Worm (Caenorhabditis elegans): Measurements from ENCODE around the gene C01G5.9.

Gene C01G5.9

DNA sequence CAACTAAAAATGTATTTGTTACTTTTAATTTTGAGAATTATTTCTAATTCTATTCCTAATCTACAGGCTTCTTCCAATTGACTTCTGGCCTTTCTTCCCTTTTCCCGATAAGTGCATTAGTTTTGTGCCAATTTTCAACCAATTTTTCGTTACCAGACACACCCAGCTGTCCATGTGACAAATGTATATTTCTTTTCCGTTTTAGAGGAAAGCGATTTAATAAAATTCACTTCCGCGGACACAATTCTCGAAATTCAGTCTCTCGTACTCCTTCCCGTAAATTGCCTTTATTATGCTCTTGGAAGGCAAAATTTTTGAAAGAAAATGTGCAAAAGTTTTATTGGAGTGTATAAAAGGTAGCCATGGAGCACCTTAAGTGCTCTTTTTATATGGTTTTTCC lies 23.3 kb downstream of the C01G5.9 start:
- no peak for TF ChIP-seq tbx-37 (GFP tag; conservative IDR thresholded peaks at IDR 0.05)
- no peak for TF ChIP-seq hmbx-1 (tag; optimal IDR thresholded peaks at IDR 0.05)
- no peak for TF ChIP-seq tbx-11 (GFP tag; IDR thresholded peaks at IDR 0.05)
- TF ChIP-seq flt-1 (GFP tag; IDR thresholded peaks at IDR 0.05): no peak

DNA sequence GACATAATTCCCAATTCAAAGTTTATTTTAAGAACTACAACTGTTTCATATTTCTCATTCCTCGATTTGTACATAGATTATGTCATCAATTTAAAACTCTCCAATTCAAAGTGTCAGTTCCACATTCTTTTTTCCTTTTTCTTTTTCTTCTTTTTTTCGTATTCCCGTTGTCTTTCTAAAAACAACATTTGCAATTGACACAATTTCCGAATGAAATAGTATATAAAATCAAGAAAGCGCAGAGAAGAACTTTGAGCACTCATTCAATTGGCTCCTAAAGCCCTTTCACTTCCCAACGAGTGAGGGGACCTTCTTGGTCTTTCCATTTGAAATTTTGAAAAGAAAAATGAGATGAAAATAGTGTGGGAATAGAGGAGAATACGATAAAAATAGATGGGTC lies 27.7 kb downstream of the C01G5.9 start:
- TF ChIP-seq hmg-4 (GFP tag; optimal IDR thresholded peaks at IDR 0.05) (no peak), hmbx-1 (tag; optimal IDR thresholded peaks at IDR 0.05) (no peak), flt-1 (GFP tag; IDR thresholded peaks at IDR 0.05) (no peak), ceh-13 (GFP tag; optimal IDR thresholded peaks at IDR 0.05) (no peak), B0310.2 (tag; optimal IDR thresholded peaks at IDR 0.05) (no peak), tbx-11 (GFP tag; IDR thresholded peaks at IDR 0.05) (no peak), hnd-1 (tag; optimal IDR thresholded peaks at IDR 0.05) (no peak), scrt-1 (GFP tag; IDR thresholded peaks at IDR 0.05) (no peak), pes-1 (GFP tag; IDR thresholded peaks at IDR 0.05) (no peak), F13C5.2 (tag; optimal IDR thresholded peaks at IDR 0.05) (no peak), tra-4 (tag; optimal IDR thresholded peaks at IDR 0.05) (no peak), aly-1 (tag; optimal IDR thresholded peaks at IDR 0.05) (no peak), ama-1 (optimal IDR thresholded peaks at IDR 0.05) (no peak), ceh-36 (tag; optimal IDR thresholded peaks at IDR 0.05) (no peak)

DNA sequence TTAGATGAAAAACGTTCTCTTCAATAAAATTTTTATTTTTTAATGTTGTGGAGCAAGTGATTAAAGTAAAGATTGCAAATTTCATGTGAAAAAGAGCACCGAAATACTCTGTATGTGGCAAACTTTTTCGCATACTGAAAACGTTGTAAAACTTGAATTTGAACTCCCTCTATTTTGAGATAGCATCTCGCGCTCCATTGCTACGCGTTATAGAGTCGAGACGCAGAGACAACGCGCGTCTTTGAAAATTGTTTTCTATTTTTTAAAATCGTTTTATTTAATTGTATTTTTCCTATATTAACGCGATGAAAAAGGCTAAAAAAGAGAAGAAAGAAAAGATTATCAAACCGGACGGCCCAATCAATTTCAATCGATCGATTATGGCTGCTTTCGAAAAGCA lies 28.9 kb downstream of the C01G5.9 start, which contains the start of gene fan-1:
Gene fan-1, plus strand, starts transcription at position 78 of the 400 bp plus-strand sequence.
- TF ChIP-seq F13C5.2 (tag; optimal IDR thresholded peaks at IDR 0.05) (no peak), scrt-1 (GFP tag; IDR thresholded peaks at IDR 0.05) (no peak), tra-4 (tag; optimal IDR thresholded peaks at IDR 0.05) (no peak), hmg-4 (GFP tag; optimal IDR thresholded peaks at IDR 0.05) (no peak), aly-1 (tag; optimal IDR thresholded peaks at IDR 0.05) (no peak), ama-1 (optimal IDR thresholded peaks at IDR 0.05) (no peak), flt-1 (GFP tag; IDR thresholded peaks at IDR 0.05) (no peak), ceh-36 (tag; optimal IDR thresholded peaks at IDR 0.05) (no peak), hnd-1 (tag; optimal IDR thresholded peaks at IDR 0.05) (no peak), pes-1 (GFP tag; IDR thresholded peaks at IDR 0.05) (no peak), ets-7 (tag; optimal IDR thresholded peaks at IDR 0.05) (no peak), ceh-13 (GFP tag; optimal IDR thresholded peaks at IDR 0.05) (no peak), sea-1 (GFP tag; conservative IDR thresholded peaks at IDR 0.05) (no peak), tbx-11 (GFP tag; IDR thresholded peaks at IDR 0.05) (no peak)

ce11 chrIV:6551359-6552031 lies 31.8 kb downstream of the C01G5.9 start:
- peak; percentile 19 for TF ChIP-seq ceh-36 (tag; optimal IDR thresholded peaks at IDR 0.05)

DNA sequence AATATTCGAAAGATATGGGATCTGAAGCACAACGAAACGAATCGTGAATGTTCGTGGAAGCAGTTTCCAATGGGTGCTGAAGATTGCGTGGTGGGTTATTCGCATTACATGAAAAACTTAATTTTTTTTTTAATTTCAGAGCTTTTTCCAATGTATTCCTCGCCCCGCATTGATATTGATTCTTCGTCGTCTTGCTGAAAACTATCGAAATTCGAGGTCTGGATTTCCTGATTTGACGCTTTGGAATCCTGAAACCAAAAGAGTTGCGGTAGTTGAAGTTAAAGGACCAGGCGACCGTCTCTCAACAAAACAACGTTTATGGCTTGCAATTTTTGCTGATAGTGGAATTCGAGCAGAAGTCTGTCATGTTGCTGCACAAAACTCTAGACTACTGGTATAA lies 32.3 kb downstream of the C01G5.9 start:
- TF ChIP-seq ama-1 (optimal IDR thresholded peaks at IDR 0.05): no peak
- TF ChIP-seq scrt-1 (GFP tag; IDR thresholded peaks at IDR 0.05): no peak
- TF ChIP-seq tra-4 (tag; optimal IDR thresholded peaks at IDR 0.05): no peak
- no peak for TF ChIP-seq aly-1 (tag; optimal IDR thresholded peaks at IDR 0.05)
- TF ChIP-seq ets-7 (tag; optimal IDR thresholded peaks at IDR 0.05): no peak
- TF ChIP-seq sea-1 (GFP tag; conservative IDR thresholded peaks at IDR 0.05): no peak
- TF ChIP-seq hnd-1 (tag; optimal IDR thresholded peaks at IDR 0.05): no peak
- no peak for TF ChIP-seq ceh-13 (GFP tag; optimal IDR thresholded peaks at IDR 0.05)
- TF ChIP-seq ceh-36 (tag; optimal IDR thresholded peaks at IDR 0.05): no peak
- TF ChIP-seq hmg-4 (GFP tag; optimal IDR thresholded peaks at IDR 0.05): no peak
- no peak for TF ChIP-seq F13C5.2 (tag; optimal IDR thresholded peaks at IDR 0.05)
- no peak for TF ChIP-seq flt-1 (GFP tag; IDR thresholded peaks at IDR 0.05)
- TF ChIP-seq tbx-11 (GFP tag; IDR thresholded peaks at IDR 0.05): no peak
- TF ChIP-seq hmbx-1 (tag; optimal IDR thresholded peaks at IDR 0.05): no peak
- no peak for TF ChIP-seq tbx-37 (GFP tag; conservative IDR thresholded peaks at IDR 0.05)
- no peak for TF ChIP-seq B0310.2 (tag; optimal IDR thresholded peaks at IDR 0.05)
- TF ChIP-seq pes-1 (GFP tag; IDR thresholded peaks at IDR 0.05): no peak

DNA sequence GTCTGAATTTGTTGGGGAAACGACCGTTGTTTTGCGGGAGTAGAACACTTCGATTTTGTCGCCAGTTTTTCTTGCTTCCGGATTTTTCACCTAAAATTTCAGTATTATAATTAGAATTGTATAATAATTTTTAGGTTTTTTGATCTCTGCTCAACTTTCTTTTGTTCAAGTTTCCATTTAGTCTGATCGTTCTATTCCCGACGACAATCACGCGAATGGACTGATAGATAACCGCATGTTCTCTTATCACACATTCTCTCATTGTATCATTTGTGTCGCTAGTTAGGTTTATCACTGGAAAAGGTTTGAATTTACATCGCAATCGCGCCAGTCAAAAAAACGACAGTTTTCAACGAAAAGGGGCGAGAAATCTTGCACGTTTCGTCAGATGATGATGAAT lies 35.2 kb downstream of the C01G5.9 start:
- no peak for TF ChIP-seq hmbx-1 (tag; optimal IDR thresholded peaks at IDR 0.05)
- TF ChIP-seq tra-4 (tag; optimal IDR thresholded peaks at IDR 0.05): no peak
- TF ChIP-seq ets-7 (tag; optimal IDR thresholded peaks at IDR 0.05): no peak
- TF ChIP-seq B0310.2 (tag; optimal IDR thresholded peaks at IDR 0.05): no peak
- TF ChIP-seq pes-1 (GFP tag; IDR thresholded peaks at IDR 0.05): no peak
- TF ChIP-seq scrt-1 (GFP tag; IDR thresholded peaks at IDR 0.05): no peak
- TF ChIP-seq flt-1 (GFP tag; IDR thresholded peaks at IDR 0.05): no peak
- no peak for TF ChIP-seq ama-1 (optimal IDR thresholded peaks at IDR 0.05)
- TF ChIP-seq tbx-37 (GFP tag; conservative IDR thresholded peaks at IDR 0.05): no peak
- no peak for TF ChIP-seq ceh-36 (tag; optimal IDR thresholded peaks at IDR 0.05)
- no peak for TF ChIP-seq F13C5.2 (tag; optimal IDR thresholded peaks at IDR 0.05)
- no peak for TF ChIP-seq tbx-11 (GFP tag; IDR thresholded peaks at IDR 0.05)
- no peak for TF ChIP-seq hmg-4 (GFP tag; optimal IDR thresholded peaks at IDR 0.05)
- no peak for TF ChIP-seq hnd-1 (tag; optimal IDR thresholded peaks at IDR 0.05)
- no peak for TF ChIP-seq ceh-13 (GFP tag; optimal IDR thresholded peaks at IDR 0.05)
- no peak for TF ChIP-seq aly-1 (tag; optimal IDR thresholded peaks at IDR 0.05)
- no peak for TF ChIP-seq sea-1 (GFP tag; conservative IDR thresholded peaks at IDR 0.05)

DNA sequence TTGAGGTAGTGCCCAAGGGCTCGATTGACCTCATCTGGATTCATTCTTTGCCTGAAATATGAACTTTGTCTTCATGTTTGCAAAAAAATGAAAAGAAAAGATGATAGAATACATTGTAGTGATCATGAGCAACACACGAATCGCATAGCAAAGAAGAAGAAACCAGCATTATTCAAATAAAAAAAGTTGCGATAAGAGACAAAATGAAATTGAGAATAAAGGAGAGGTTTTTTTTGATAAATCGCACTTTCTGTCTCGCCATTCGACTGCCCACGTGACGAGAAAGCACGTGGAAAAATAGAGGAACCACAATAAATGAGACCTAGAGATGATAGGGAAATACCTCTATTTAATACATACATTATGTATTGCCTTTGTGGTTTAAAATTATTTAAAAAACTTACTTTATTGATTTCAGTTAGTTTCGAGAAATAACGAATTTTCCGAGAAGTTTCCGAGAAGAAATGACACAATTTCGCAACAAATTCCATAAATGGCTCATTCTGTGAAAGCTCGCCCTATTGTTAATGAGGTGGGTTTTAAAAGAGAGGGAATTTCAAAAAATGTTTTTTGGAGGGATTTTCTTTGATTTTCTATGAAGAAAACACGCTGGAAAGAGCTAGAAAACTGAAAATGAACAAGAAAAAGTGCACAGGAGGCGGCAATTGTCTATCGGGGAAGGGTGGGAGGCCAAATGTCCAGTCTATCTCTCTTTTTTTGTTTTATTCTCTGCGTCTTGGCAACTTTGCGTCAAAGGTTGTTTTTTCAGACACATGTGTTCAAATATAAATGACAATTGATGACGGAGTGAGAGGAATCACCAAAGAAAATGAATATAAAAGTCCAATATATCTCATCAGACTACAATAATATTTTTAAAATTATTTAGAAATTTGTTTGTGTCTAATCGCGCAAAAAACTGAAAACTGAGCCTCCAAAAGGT lies 36.0 kb downstream of the C01G5.9 start, which contains the start of gene paqr-1:
Gene paqr-1, minus strand, starts transcription at position 51 of the 943 bp plus-strand sequence.
- TF ChIP-seq scrt-1 (GFP tag; IDR thresholded peaks at IDR 0.05): no peak
- TF ChIP-seq ama-1 (optimal IDR thresholded peaks at IDR 0.05): no peak
- TF ChIP-seq hmbx-1 (tag; optimal IDR thresholded peaks at IDR 0.05): no peak
- no peak for TF ChIP-seq flt-1 (GFP tag; IDR thresholded peaks at IDR 0.05)
- TF ChIP-seq aly-1 (tag; optimal IDR thresholded peaks at IDR 0.05): no peak
- TF ChIP-seq ceh-36 (tag; optimal IDR thresholded peaks at IDR 0.05): no peak
- TF ChIP-seq B0310.2 (tag; optimal IDR thresholded peaks at IDR 0.05): no peak
- no peak for TF ChIP-seq tbx-37 (GFP tag; conservative IDR thresholded peaks at IDR 0.05)
- no peak for TF ChIP-seq F13C5.2 (tag; optimal IDR thresholded peaks at IDR 0.05)
- TF ChIP-seq sea-1 (GFP tag; conservative IDR thresholded peaks at IDR 0.05): no peak
- TF ChIP-seq hnd-1 (tag; optimal IDR thresholded peaks at IDR 0.05): no peak
- TF ChIP-seq hmg-4 (GFP tag; optimal IDR thresholded peaks at IDR 0.05): no peak
- no peak for TF ChIP-seq tbx-11 (GFP tag; IDR thresholded peaks at IDR 0.05)
- no peak for TF ChIP-seq tra-4 (tag; optimal IDR thresholded peaks at IDR 0.05)
- no peak for TF ChIP-seq pes-1 (GFP tag; IDR thresholded peaks at IDR 0.05)
- TF ChIP-seq ets-7 (tag; optimal IDR thresholded peaks at IDR 0.05): no peak

Measured in whole organism, early embryonic.